Worm (Caenorhabditis elegans): ENCODE measurements around the gene mig-32.

mig-32 gene

DNA sequence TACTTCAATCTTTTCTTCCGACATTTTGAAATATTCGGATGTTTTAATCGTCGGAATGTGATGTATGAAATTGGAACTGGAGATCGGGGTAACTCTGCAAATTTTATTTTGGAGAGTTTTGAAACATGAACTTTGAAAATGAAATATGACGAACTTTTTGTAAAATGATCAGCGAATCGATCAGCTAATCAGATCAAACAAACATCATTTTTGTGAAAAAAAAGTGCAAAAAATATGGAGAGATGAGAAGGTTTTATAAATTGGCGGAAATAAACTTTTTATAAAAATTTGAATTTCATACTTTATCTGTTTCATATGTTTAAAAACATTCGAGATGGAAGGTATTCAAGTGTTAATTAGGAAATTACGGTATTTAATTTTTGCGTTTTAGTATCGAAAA is 19.5 kb upstream of the mig-32 start, which contains the start of gene dlc-2:
dlc-2 (minus strand) TSS at position 101 of the 400 bp plus-strand sequence.
- TF ChIP-seq ztf-4 (tag; optimal IDR thresholded peaks at IDR 0.05) (no peak), sem-4 (tag; optimal IDR thresholded peaks at IDR 0.05) (no peak), elt-1 (tag; optimal IDR thresholded peaks at IDR 0.05) (no peak), dmd-4 (tag; optimal IDR thresholded peaks at IDR 0.05) (no peak), ceh-82 (tag; optimal IDR thresholded peaks at IDR 0.05) (no peak), sma-3 (GFP tag; optimal IDR thresholded peaks at IDR 0.05) (no peak), nhr-23 (tag; optimal IDR thresholded peaks at IDR 0.05) (no peak), alr-1 (tag; optimal IDR thresholded peaks at IDR 0.05) (no peak), elt-3 (tag; optimal IDR thresholded peaks at IDR 0.05) (no peak)

DNA sequence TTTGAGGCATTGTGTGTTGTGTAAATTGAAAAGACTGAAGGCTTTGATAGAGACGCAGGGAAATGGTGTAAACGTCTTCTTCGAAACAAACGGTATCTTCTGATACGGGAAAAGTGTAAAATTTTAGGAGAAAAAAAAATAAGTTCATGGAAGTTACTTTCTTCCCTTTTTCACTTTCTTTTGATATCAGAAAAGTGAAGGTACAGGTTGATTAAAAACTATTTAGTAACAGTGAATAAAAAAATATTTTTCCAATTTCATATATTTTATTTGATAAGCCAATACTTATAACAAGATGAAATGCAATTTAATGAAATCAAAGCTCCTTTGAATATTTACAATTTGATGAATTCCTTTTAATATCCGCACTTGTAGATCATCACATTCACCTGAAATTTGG is 18.3 kb upstream of the mig-32 start, which contains the start of gene col-129:
col-129 (minus strand) TSS at position 101 of the 400 bp plus-strand sequence.
- no peak for TF ChIP-seq lsy-2 (tag; optimal IDR thresholded peaks at IDR 0.05)
- TF ChIP-seq sem-4 (tag; optimal IDR thresholded peaks at IDR 0.05) = no peak
- no peak for TF ChIP-seq fos-1 (tag; optimal IDR thresholded peaks at IDR 0.05)
- TF ChIP-seq lin-11 (tag; optimal IDR thresholded peaks at IDR 0.05) = no peak
- TF ChIP-seq ceh-82 (tag; optimal IDR thresholded peaks at IDR 0.05) = no peak
- no peak for TF ChIP-seq ztf-1 (GFP tag; conservative IDR thresholded peaks at IDR 0.05)
- TF ChIP-seq peb-1 (tag; optimal IDR thresholded peaks at IDR 0.05) = no peak
- no peak for TF ChIP-seq egl-27 (tag; optimal IDR thresholded peaks at IDR 0.05)
- no peak for TF ChIP-seq mbf-1 (tag; optimal IDR thresholded peaks at IDR 0.05)

DNA sequence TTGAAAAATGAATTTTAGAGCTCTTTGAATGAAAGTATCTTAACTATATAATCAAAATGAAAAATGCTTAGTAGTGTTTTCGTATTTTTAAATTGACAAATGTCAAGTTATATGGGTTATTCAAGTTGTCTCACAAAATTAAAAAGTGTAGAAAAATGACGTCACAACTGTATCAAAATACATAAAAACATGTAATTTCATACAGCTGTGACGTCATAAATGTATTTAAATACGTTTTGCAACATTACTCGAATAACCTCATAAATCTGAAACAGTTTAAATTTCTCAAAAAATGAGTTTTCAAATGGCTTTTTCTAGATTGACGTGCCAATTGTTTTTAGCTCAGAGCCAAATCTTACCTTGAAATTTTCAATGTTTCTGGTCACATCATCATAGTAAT is 17.7 kb upstream of the mig-32 start:
- TF ChIP-seq mbf-1 (tag; optimal IDR thresholded peaks at IDR 0.05) (no peak), lin-39 (tag; optimal IDR thresholded peaks at IDR 0.05) (no peak), R02D3.7 (tag; optimal IDR thresholded peaks at IDR 0.05) (no peak), gmeb-1 (tag; optimal IDR thresholded peaks at IDR 0.05) (no peak), nhr-25 (tag; optimal IDR thresholded peaks at IDR 0.05) (no peak), ZK546.5 (tag; optimal IDR thresholded peaks at IDR 0.05) (no peak), elt-1 (tag; optimal IDR thresholded peaks at IDR 0.05) (no peak), lin-13 (GFP tag; optimal IDR thresholded peaks at IDR 0.05) (no peak), mab-5 (tag; optimal IDR thresholded peaks at IDR 0.05) (no peak), peb-1 (tag; optimal IDR thresholded peaks at IDR 0.05) (no peak), aly-2 (tag; optimal IDR thresholded peaks at IDR 0.05) (no peak), unc-55 (GFP tag; optimal IDR thresholded peaks at IDR 0.05) (no peak), sma-3 (GFP tag; optimal IDR thresholded peaks at IDR 0.05) (no peak), nhr-23 (tag; optimal IDR thresholded peaks at IDR 0.05) (no peak), F13H6.1 (tag; optimal IDR thresholded peaks at IDR 0.05) (no peak), ztf-11 (tag; optimal IDR thresholded peaks at IDR 0.05) (no peak), egl-27 (tag; optimal IDR thresholded peaks at IDR 0.05) (no peak)

DNA sequence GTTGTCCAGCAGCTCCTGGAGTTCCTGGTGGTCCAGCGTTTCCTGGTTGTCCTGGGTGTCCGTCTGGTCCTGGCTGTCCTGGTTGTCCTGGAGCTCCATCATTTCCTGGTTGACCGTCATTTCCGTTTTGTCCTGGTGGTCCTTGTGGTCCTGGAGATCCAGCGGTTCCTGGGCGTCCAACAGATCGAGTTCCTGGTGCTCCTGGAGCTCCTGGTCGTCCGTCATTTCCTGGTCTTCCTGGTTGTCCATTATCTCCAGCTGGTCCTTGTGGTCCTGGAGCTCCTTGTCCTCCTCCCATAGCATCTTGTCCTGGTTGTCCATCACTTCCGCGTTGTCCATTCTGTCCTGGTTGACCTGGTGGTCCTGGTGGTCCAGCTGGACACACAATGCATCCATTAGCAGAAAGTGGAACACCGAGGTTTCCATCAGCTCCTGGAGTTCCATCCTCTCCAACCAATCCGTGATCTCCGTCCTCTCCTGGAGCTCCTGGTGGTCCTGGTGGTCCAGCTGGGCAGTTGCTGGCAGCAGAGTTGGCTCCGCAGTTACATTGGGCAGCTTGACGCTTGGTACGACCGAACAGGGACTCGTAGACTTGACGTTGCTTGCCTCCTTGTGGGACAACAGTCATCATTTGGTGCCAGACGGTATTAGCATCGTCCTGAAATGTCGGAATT is 17.1 kb upstream of the mig-32 start:
- TF ChIP-seq gmeb-1 (tag; optimal IDR thresholded peaks at IDR 0.05) (no peak), nhr-25 (tag; optimal IDR thresholded peaks at IDR 0.05) (no peak), elt-1 (tag; optimal IDR thresholded peaks at IDR 0.05) (no peak), mbf-1 (tag; optimal IDR thresholded peaks at IDR 0.05) (no peak), F13H6.1 (tag; optimal IDR thresholded peaks at IDR 0.05) (no peak)

DNA sequence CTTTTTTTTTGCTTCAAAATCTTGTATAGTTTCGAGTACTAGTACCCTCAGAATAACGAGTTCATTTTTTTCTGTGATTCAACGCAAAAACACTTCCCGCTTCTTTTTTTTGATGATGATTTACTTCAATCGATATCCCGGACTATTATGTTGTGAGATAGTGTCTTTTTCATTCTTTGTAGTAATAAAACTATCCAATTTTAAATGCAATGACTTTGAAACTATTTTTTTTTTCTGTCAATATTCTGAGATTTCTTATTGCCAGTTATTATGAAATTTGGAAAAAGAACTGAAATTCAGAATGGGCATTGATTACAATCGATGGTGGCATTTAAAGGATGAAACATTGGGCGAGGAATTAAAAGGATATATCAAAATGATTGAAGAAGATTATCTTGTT is 13.5 kb upstream of the mig-32 start, which contains the start of gene M18.3:
M18.3 (plus strand) TSS at position 301 of the 400 bp plus-strand sequence.
- no peak for TF ChIP-seq nhr-6 (tag; optimal IDR thresholded peaks at IDR 0.05)

DNA sequence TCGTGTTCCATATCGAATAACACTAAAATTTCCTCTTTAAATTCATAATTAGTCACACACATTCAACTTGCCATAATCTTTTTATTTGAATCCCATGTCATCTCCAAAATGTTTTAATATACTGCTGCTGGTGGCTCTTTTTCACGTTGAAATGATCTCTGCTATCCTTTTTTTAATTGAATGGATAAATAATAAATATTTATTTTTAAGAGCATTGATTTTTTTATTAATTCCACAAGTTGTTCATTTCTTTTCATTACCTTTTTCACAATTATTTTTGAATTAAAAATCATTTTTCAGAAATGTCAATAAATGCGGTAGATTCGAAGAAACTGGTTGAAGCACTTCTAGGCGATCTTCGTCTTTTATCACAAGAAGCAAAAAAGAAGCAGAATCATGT is 4.5 kb upstream of the mig-32 start, which contains the start of gene mon-2:
mon-2 (plus strand) TSS at position 301 of the 400 bp plus-strand sequence.
- TF ChIP-seq mdl-1 (tag; optimal IDR thresholded peaks at IDR 0.05) = no peak
- TF ChIP-seq unc-62 (GFP tag; optimal IDR thresholded peaks at IDR 0.05) = no peak
- no peak for TF ChIP-seq dmd-4 (tag; optimal IDR thresholded peaks at IDR 0.05)
- TF ChIP-seq zag-1 (tag; optimal IDR thresholded peaks at IDR 0.05) = no peak
- TF ChIP-seq nhr-12 (tag; optimal IDR thresholded peaks at IDR 0.05) = no peak
- TF ChIP-seq peb-1 (tag; optimal IDR thresholded peaks at IDR 0.05) = no peak
- no peak for TF ChIP-seq sem-4 (tag; optimal IDR thresholded peaks at IDR 0.05)
- no peak for TF ChIP-seq unc-39 (tag; optimal IDR thresholded peaks at IDR 0.05)
- TF ChIP-seq ztf-11 (tag; optimal IDR thresholded peaks at IDR 0.05) = no peak
- TF ChIP-seq F13H6.1 (tag; optimal IDR thresholded peaks at IDR 0.05) = no peak
- no peak for TF ChIP-seq nhr-10 (tag; optimal IDR thresholded peaks at IDR 0.05)
- TF ChIP-seq lin-39 (tag; optimal IDR thresholded peaks at IDR 0.05) = no peak
- TF ChIP-seq ama-1 (optimal IDR thresholded peaks at IDR 0.05) = no peak
- no peak for TF ChIP-seq Y55F3AM.14 (GFP tag; optimal IDR thresholded peaks at IDR 0.05)
- no peak for TF ChIP-seq ceh-82 (tag; optimal IDR thresholded peaks at IDR 0.05)
- TF ChIP-seq ztf-4 (tag; optimal IDR thresholded peaks at IDR 0.05) = no peak
- no peak for TF ChIP-seq ceh-16 (tag; optimal IDR thresholded peaks at IDR 0.05)
- TF ChIP-seq nhr-77 (tag; optimal IDR thresholded peaks at IDR 0.05) = no peak
- TF ChIP-seq alr-1 (tag; optimal IDR thresholded peaks at IDR 0.05) = no peak
- no peak for TF ChIP-seq nhr-23 (tag; optimal IDR thresholded peaks at IDR 0.05)

All from whole organism, L2 larva.